Fruit fly (Drosophila melanogaster) whole organism, embryonic: Measurements from ENCODE around the gene CG18542.

Experiments
- ATbp ChIP-seq: fragments of 200-800 bp; sonication (Bioruptor generic); optimal IDR thresholded peaks from 2 replicates; lab custom pipeline; 2017; ENCODE audit warnings: missing biosample characterization, mild to moderate bottlenecking, missing genetic modification characterization, missing genetic modification reagents
- Atf3 ChIP-seq: fragments of 200-800 bp; sonication (Bioruptor generic); optimal IDR thresholded peaks from 3 replicates; lab custom pipeline; 2016; ENCODE audit warnings: missing biosample characterization, missing genetic modification characterization
- Bteb2 ChIP-seq: fragments of 200-800 bp; sonication (Bioruptor generic); optimal IDR thresholded peaks from 2 replicates; lab custom pipeline; 2016; ENCODE audit warnings: missing biosample characterization, missing genetic modification characterization
- CG10209 ChIP-seq: fragments of 200-800 bp; sonication (Bioruptor generic); optimal IDR thresholded peaks from 3 replicates; lab custom pipeline; 2017; ENCODE audit warnings: missing biosample characterization, mild to moderate bottlenecking, missing genetic modification characterization, missing genetic modification reagents
- CG10431 ChIP-seq: fragments of 200-800 bp; sonication (Bioruptor generic); optimal IDR thresholded peaks from 3 replicates; lab custom pipeline; 2018; ENCODE audit warnings: missing biosample characterization, mild to moderate bottlenecking, missing genetic modification characterization
- CG11085 ChIP-seq: fragments of 200-800 bp; sonication (Bioruptor generic); IDR thresholded peaks from 2 replicates; pipeline ENCODE4 v1.3.6; 2022; ENCODE audit warnings: missing biosample characterization, missing genetic modification characterization
- CG11560 ChIP-seq: fragments of 200-800 bp; sonication (Bioruptor generic); IDR thresholded peaks from 3 replicates; pipeline ENCODE4 v1.3.6; 2022; ENCODE audit warnings: missing biosample characterization, missing genetic modification characterization
- CG12104 ChIP-seq: fragments of 200-800 bp; sonication (Bioruptor generic); optimal IDR thresholded peaks from 3 replicates; lab custom pipeline; 2016; ENCODE audit warnings: missing biosample characterization, missing genetic modification characterization
- CG12299 ChIP-seq: fragments of 200-800 bp; sonication (Bioruptor generic); optimal IDR thresholded peaks from 2 replicates; lab custom pipeline; 2018; ENCODE audit warnings: missing biosample characterization, mild to moderate bottlenecking, missing genetic modification characterization
- CG15269 ChIP-seq: fragments of 200-800 bp; sonication (Bioruptor generic); optimal IDR thresholded peaks from 2 replicates; lab custom pipeline; 2018; ENCODE audit warnings: missing biosample characterization, mild to moderate bottlenecking, missing genetic modification characterization, moderate library complexity
- CG16779 ChIP-seq: fragments of 200-800 bp; sonication (Bioruptor generic); IDR thresholded peaks from 2 replicates; pipeline ENCODE4 v1.3.6; 2022; ENCODE audit warnings: missing biosample characterization, missing genetic modification characterization
- CG17829 ChIP-seq: fragments of 200-800 bp; optimal IDR thresholded peaks from 2 replicates; lab custom pipeline; 2019; ENCODE audit warnings: missing biosample characterization, mild to moderate bottlenecking, missing genetic modification characterization, moderate library complexity
- CG2116 ChIP-seq: fragments of 200-800 bp; sonication (Bioruptor generic); optimal IDR thresholded peaks from 3 replicates; lab custom pipeline; 2018; ENCODE audit warnings: missing biosample characterization, mild to moderate bottlenecking, missing genetic modification characterization
- CG32767 ChIP-seq: fragments of 200-800 bp; sonication (Bioruptor generic); IDR thresholded peaks from 2 replicates; pipeline ENCODE4 v1.3.6; 2022; ENCODE audit warnings: missing biosample characterization, missing genetic modification characterization
- CG34376 ChIP-seq: fragments of 200-800 bp; sonication (Bioruptor generic); optimal IDR thresholded peaks from 2 replicates; lab custom pipeline; 2018; ENCODE audit warnings: missing biosample characterization, mild to moderate bottlenecking, missing genetic modification characterization
- CG3838 ChIP-seq: fragments of 200-800 bp; sonication (Bioruptor generic); optimal IDR thresholded peaks from 3 replicates; lab custom pipeline; 2016; ENCODE audit warnings: missing biosample characterization, missing genetic modification characterization
- CG7839 ChIP-seq: fragments of 200-800 bp; sonication (Bioruptor generic); optimal IDR thresholded peaks from 3 replicates; lab custom pipeline; 2018; ENCODE audit warnings: missing biosample characterization, mild to moderate bottlenecking, missing genetic modification characterization, moderate library complexity
- CG7963 ChIP-seq: fragments of 200-800 bp; sonication (Bioruptor generic); IDR thresholded peaks from 3 replicates; pipeline ENCODE4 v1.3.6; 2022; ENCODE audit warnings: missing biosample characterization, missing genetic modification characterization; ENCODE audit not compliant: partially characterized antibody
- CG9215 ChIP-seq: fragments of 200-800 bp; sonication (Bioruptor generic); IDR thresholded peaks from 2 replicates; pipeline ENCODE4 v1.3.6; 2022; ENCODE audit warnings: missing biosample characterization, missing genetic modification characterization
- CG9817 ChIP-seq: fragments of 200-800 bp; sonication (Bioruptor generic); optimal IDR thresholded peaks from 2 replicates; lab custom pipeline; 2018; ENCODE audit warnings: missing biosample characterization, mild to moderate bottlenecking, missing genetic modification characterization, moderate library complexity
- Fer1 ChIP-seq: fragments of 200-800 bp; sonication (Bioruptor generic); optimal IDR thresholded peaks from 2 replicates; lab custom pipeline; 2017; ENCODE audit warnings: missing biosample characterization, mild to moderate bottlenecking, missing genetic modification characterization
- Fer3 ChIP-seq: fragments of 200-800 bp; sonication (Bioruptor generic); optimal IDR thresholded peaks from 2 replicates; lab custom pipeline; 2018; ENCODE audit warnings: missing biosample characterization, mild to moderate bottlenecking, missing genetic modification characterization, moderate library complexity
- HHEX ChIP-seq: fragments of 200-800 bp; sonication (Bioruptor generic); optimal IDR thresholded peaks from 3 replicates; lab custom pipeline; 2017; ENCODE audit warnings: missing biosample characterization, mild to moderate bottlenecking, missing genetic modification characterization, missing genetic modification reagents
- Mrtf ChIP-seq: fragments of 200-800 bp; sonication (Bioruptor generic); IDR thresholded peaks from 3 replicates; pipeline ENCODE4 v1.3.6; 2022; ENCODE audit warnings: missing biosample characterization, missing genetic modification characterization
- Optix ChIP-seq: fragments of 200-800 bp; sonication (Bioruptor generic); IDR thresholded peaks from 3 replicates; pipeline ENCODE4 v1.3.6; 2022; ENCODE audit warnings: missing biosample characterization, missing genetic modification characterization
- Ssrp ChIP-seq: fragments of 200-800 bp; sonication (Bioruptor generic); optimal IDR thresholded peaks from 2 replicates; lab custom pipeline; 2018; ENCODE audit warnings: missing biosample characterization, mild to moderate bottlenecking, missing genetic modification characterization, moderate library complexity
- TFAM ChIP-seq: fragments of 200-800 bp; sonication (Bioruptor generic); optimal IDR thresholded peaks from 2 replicates; lab custom pipeline; 2017; ENCODE audit warnings: missing biosample characterization, missing genetic modification characterization, inconsistent platforms
- Usf ChIP-seq: fragments of 200-800 bp; sonication (Bioruptor generic); optimal IDR thresholded peaks from 2 replicates; lab custom pipeline; 2017; ENCODE audit warnings: missing genotype, missing biosample characterization, missing genetic modification characterization
- ac ChIP-seq: fragments of 200-800 bp; sonication (Bioruptor generic); optimal IDR thresholded peaks from 3 replicates; lab custom pipeline; 2017; ENCODE audit warnings: missing biosample characterization, mild to moderate bottlenecking, missing genetic modification characterization
- bbx ChIP-seq: fragments of 200-800 bp; sonication (Bioruptor generic); IDR thresholded peaks from 2 replicates; pipeline ENCODE4 v1.3.6; 2022; ENCODE audit warnings: missing biosample characterization, missing genetic modification characterization; ENCODE audit not compliant: partially characterized antibody
- bowl ChIP-seq: fragments of 200-800 bp; sonication (Bioruptor generic); IDR thresholded peaks from 2 replicates; pipeline ENCODE4 v1.3.6; 2022; ENCODE audit warnings: missing biosample characterization, missing genetic modification characterization
- bsh ChIP-seq, 2 experiments: fragments of 200-800 bp; sonication (Bioruptor generic); optimal IDR thresholded peaks; 2 replicates each; lab custom pipeline; 2017 to 2018; ENCODE audit warnings: mild to moderate bottlenecking in 2 of 2, missing biosample characterization in 2 of 2, missing genetic modification characterization in 2 of 2, moderate library complexity in 1 of 2
- cas ChIP-seq: fragments of 200-800 bp; sonication (Bioruptor generic); IDR thresholded peaks from 2 replicates; pipeline ENCODE4 v1.3.6; 2022; ENCODE audit warnings: missing biosample characterization, missing genetic modification characterization
- cwo ChIP-seq: fragments of 200-800 bp; sonication (Bioruptor generic); optimal IDR thresholded peaks from 3 replicates; lab custom pipeline; 2017; ENCODE audit warnings: missing biosample characterization, missing genetic modification characterization, mild to moderate bottlenecking, moderate library complexity, missing genetic modification reagents
- dmrt99B ChIP-seq: fragments of 200-800 bp; sonication (Bioruptor generic); optimal IDR thresholded peaks from 2 replicates; lab custom pipeline; 2018; ENCODE audit warnings: missing biosample characterization, mild to moderate bottlenecking, missing genetic modification characterization, moderate library complexity
- exex ChIP-seq: fragments of 200-800 bp; sonication (Bioruptor generic); optimal IDR thresholded peaks from 4 replicates; lab custom pipeline; 2018; ENCODE audit warnings: missing biosample characterization, mild to moderate bottlenecking, missing genetic modification characterization, moderate library complexity
- ftz-f1 ChIP-seq: fragments of 200-800 bp; sonication (Bioruptor generic); optimal IDR thresholded peaks from 2 replicates; lab custom pipeline; 2016; ENCODE audit warnings: missing biosample characterization, missing genetic modification characterization
- fu2 ChIP-seq: fragments of 200-800 bp; sonication (Bioruptor generic); optimal IDR thresholded peaks from 2 replicates; lab custom pipeline; 2016; ENCODE audit warnings: missing biosample characterization, missing genetic modification characterization
- gcm ChIP-seq: fragments of 200-800 bp; sonication (Bioruptor generic); optimal IDR thresholded peaks from 2 replicates; lab custom pipeline; 2019; ENCODE audit warnings: missing biosample characterization, mild to moderate bottlenecking, missing genetic modification characterization, moderate library complexity
- insv ChIP-seq, 2 experiments: fragments of 200-800 bp; sonication (Bioruptor generic); optimal IDR thresholded peaks; 3 replicates each; lab custom pipeline; 2016 to 2018; ENCODE audit warnings: missing biosample characterization in 2 of 2, missing genetic modification characterization in 2 of 2
- mld ChIP-seq: fragments of 200-800 bp; sonication (Bioruptor generic); IDR thresholded peaks from 3 replicates; pipeline ENCODE4 v1.3.6; 2022; ENCODE audit warnings: missing biosample characterization, missing genetic modification characterization; ENCODE audit not compliant: partially characterized antibody
- schlank ChIP-seq: fragments of 200-800 bp; sonication (Bioruptor generic); optimal IDR thresholded peaks from 2 replicates; lab custom pipeline; 2018; ENCODE audit warnings: missing biosample characterization, mild to moderate bottlenecking, missing genetic modification characterization
- sd ChIP-seq: fragments of 200-800 bp; sonication (Bioruptor generic); optimal IDR thresholded peaks from 3 replicates; lab custom pipeline; 2018; ENCODE audit warnings: missing biosample characterization, mild to moderate bottlenecking, missing genetic modification characterization, moderate library complexity
- so ChIP-seq: fragments of 200-800 bp; sonication (Bioruptor generic); IDR thresholded peaks from 3 replicates; pipeline ENCODE4 v1.3.6; 2022; ENCODE audit warnings: missing biosample characterization, missing genetic modification characterization
- sqz ChIP-seq: fragments of 200-800 bp; sonication (Bioruptor generic); optimal IDR thresholded peaks from 3 replicates; lab custom pipeline; 2018; ENCODE audit warnings: missing biosample characterization, mild to moderate bottlenecking, missing genetic modification characterization
- ssp ChIP-seq: fragments of 200-800 bp; sonication (Bioruptor generic); IDR thresholded peaks from 2 replicates; pipeline ENCODE4 v1.3.6; 2022; ENCODE audit warnings: missing biosample characterization, missing genetic modification characterization
- tll ChIP-seq, 2 experiments: fragments of 200-800 bp in 1 of 2; fragments of >200 bp in 1 of 2; sonication (Bioruptor generic) in 1 of 2; optimal IDR thresholded peaks; 2 replicates each; lab custom pipeline; 2017 to 2019; ENCODE audit warnings: missing biosample characterization in 2 of 2, missing genetic modification characterization in 2 of 2, mild to moderate bottlenecking in 1 of 2, moderate library complexity in 1 of 2
- toy ChIP-seq: fragments of 200-800 bp; sonication (Bioruptor generic); IDR thresholded peaks from 2 replicates; pipeline ENCODE4 v1.3.6; 2022; ENCODE audit warnings: missing biosample characterization, missing genetic modification characterization
- twi ChIP-seq: fragments of 200-800 bp; optimal IDR thresholded peaks from 2 replicates; lab custom pipeline; 2019; ENCODE audit warnings: missing biosample characterization, mild to moderate bottlenecking, missing genetic modification characterization, moderate library complexity

Gene CG18542

dm6 chr3R:9725121-9725956, 39.8 kb downstream of the CG18542 start, which contains the start of gene hyd (continued):
- TF ChIP-seq CG10431 (GFP tag; lab: Kevin White, UChicago) (no peak), CG17829 (tag; lab: Kevin White, UChicago) (peak; percentile 53), ac (no peak), cwo (no peak), ATbp (no peak), Usf (GFP tag; lab: Kevin White, UChicago) (no peak), TFAM (GFP tag; lab: Kevin White, UChicago) (no peak), CG16779 (GFP tag; lab: Robert Waterston, UW) (no peak), Atf3 (GFP tag; lab: Kevin White, UChicago) (no peak), CG10209 (GFP tag; lab: Kevin White, UChicago) (no peak), CG9817 (no peak), CG7839 (tag; lab: Kevin White, UChicago) (no peak), Fer1 (GFP tag; lab: Kevin White, UChicago) (peak; percentile 13), Fer3 (tag; lab: Kevin White, UChicago) (no peak), gcm (no peak), sqz (no peak), bowl (no peak), CG3838 (GFP tag; lab: Kevin White, UChicago) (no peak), CG11560 (tag; lab: Robert Waterston, UW) (no peak), tll (GFP tag; optimal IDR thresholded peaks at IDR 0.05; lab: Kevin White, UChicago) (no peak), CG15269 (no peak), CG11085 (GFP tag; lab: Robert Waterston, UW) (no peak), dmrt99B (tag; lab: Kevin White, UChicago) (no peak), so (GFP tag; lab: Robert Waterston, UW) (no peak), exex (tag; lab: Kevin White, UChicago) (no peak), sd (tag; lab: Kevin White, UChicago) (no peak), cas (GFP tag; lab: Robert Waterston, UW) (no peak), bbx (GFP tag; lab: Robert Waterston, UW) (peak; percentile 82), toy (GFP tag; lab: Robert Waterston, UW) (no peak), CG34376 (GFP tag; lab: Kevin White, UChicago) (peak; percentile 43), CG12104 (no peak), insv (GFP tag; optimal IDR thresholded peaks at IDR 0.05; lab: Kevin White, UChicago) (peak in 1 of 2 experiments; percentile 14), CG32767 (GFP tag; lab: Robert Waterston, UW) (no peak), Optix (GFP tag; lab: Robert Waterston, UW) (no peak), ssp (no peak), twi (no peak), bsh (GFP tag; optimal IDR thresholded peaks at IDR 0.05; lab: Kevin White, UChicago) (no peak), schlank (tag; lab: Kevin White, UChicago) (no peak), Bteb2 (GFP tag; lab: Kevin White, UChicago) (no peak), HHEX (no peak), fu2 (GFP tag; lab: Kevin White, UChicago) (no peak), Mrtf (no peak), ftz-f1 (no peak), CG12299 (tag; lab: Kevin White, UChicago) (no peak), CG9215 (no peak), Ssrp (tag; lab: Kevin White, UChicago) (no peak), CG7963 (GFP tag; lab: Robert Waterston, UW) (peak; percentile 64; the same call in 2 of the 3 replicates), mld (peak; percentile 35; the same call in 2 of the 3 replicates), CG2116 (GFP tag; lab: Kevin White, UChicago) (peak; percentile 80)
